Fruit fly (Drosophila melanogaster): ENCODE measurements around the gene CG18088.

CG18088 gene

dm6 chr2L:8940680-8941079 lies 26.7 kb upstream of the CG18088 start:
- TF ChIP-seq sisA (GFP tag; IDR thresholded peaks at IDR 0.05) (no peak), tup (GFP tag; optimal IDR thresholded peaks at IDR 0.05) (no peak), CG18262 (tag; optimal IDR thresholded peaks at IDR 0.05) (no peak), Nf-YC (tag; optimal IDR thresholded peaks at IDR 0.05) (no peak), Dref (GFP tag; IDR thresholded peaks at IDR 0.05) (no peak), GATAe (GFP tag; conservative IDR thresholded peaks at IDR 0.05) (no peak), grn (GFP tag; optimal IDR thresholded peaks at IDR 0.05) (peak; percentile 42), NK7.1 (GFP tag; optimal IDR thresholded peaks at IDR 0.05) (no peak), hbn (GFP tag; IDR thresholded peaks at IDR 0.05; ENCODE audit: partially characterized antibody) (no peak), Rx (GFP tag; IDR thresholded peaks at IDR 0.05) (no peak), Lhr (GFP tag; optimal IDR thresholded peaks at IDR 0.05) (no peak), CG34376 (GFP tag; optimal IDR thresholded peaks at IDR 0.05) (peak; percentile 8), Oaz (GFP tag; IDR thresholded peaks at IDR 0.05) (no peak), Neu2 (GFP tag; optimal IDR thresholded peaks at IDR 0.05; ENCODE audit: borderline replicate concordance) (no peak), unpg (GFP tag; optimal IDR thresholded peaks at IDR 0.05) (no peak), CG3281 (GFP tag; optimal IDR thresholded peaks at IDR 0.05) (no peak), CG7357 (GFP tag; IDR thresholded peaks at IDR 0.05) (no peak), Dbx (GFP tag; IDR thresholded peaks at IDR 0.05) (no peak), wdn (GFP tag; IDR thresholded peaks at IDR 0.05) (no peak), sug (tag; optimal IDR thresholded peaks at IDR 0.05) (peak; percentile 77), CG17568 (GFP tag; optimal IDR thresholded peaks at IDR 0.05) (no peak), gsb-n (tag; optimal IDR thresholded peaks at IDR 0.05) (no peak), CG18619 (GFP tag; optimal IDR thresholded peaks at IDR 0.05) (no peak), CG2678 (tag; optimal IDR thresholded peaks at IDR 0.05) (peak; percentile 6), ATbp (GFP tag; optimal IDR thresholded peaks at IDR 0.05) (no peak), Awh (GFP tag; IDR thresholded peaks at IDR 0.05) (no peak), CG15073 (GFP tag; optimal IDR thresholded peaks at IDR 0.05) (no peak), CG7963 (GFP tag; IDR thresholded peaks at IDR 0.05; ENCODE audit: partially characterized antibody) (no peak), exex (tag; optimal IDR thresholded peaks at IDR 0.05) (peak; percentile 90)

dm6 chr2L:8941736-8942337 lies 25.5 kb upstream of the CG18088 start, which contains the start of gene Argl:
TSS of gene Argl (minus strand) at chr2L:8942105.
- TF ChIP-seq CG18599 (GFP tag; optimal IDR thresholded peaks at IDR 0.05) = peak; percentile 26
- peak; percentile 17 for TF ChIP-seq CG15269 (tag; optimal IDR thresholded peaks at IDR 0.05)
- TF ChIP-seq da (GFP tag; optimal IDR thresholded peaks at IDR 0.05) = no peak
- TF ChIP-seq row (GFP tag; IDR thresholded peaks at IDR 0.05) = peak; percentile 31; the same call in 1 of the 3 replicates
- peak; percentile 73 for TF ChIP-seq exex (tag; optimal IDR thresholded peaks at IDR 0.05)
- TF ChIP-seq grau (tag; optimal IDR thresholded peaks at IDR 0.05) = peak; percentile 27
- TF ChIP-seq lab (GFP tag; optimal IDR thresholded peaks at IDR 0.05) = peak; percentile 19
- TF ChIP-seq E2f1 (GFP tag; IDR thresholded peaks at IDR 0.05) = no peak
- TF ChIP-seq CG3281 (GFP tag; optimal IDR thresholded peaks at IDR 0.05) = peak; percentile 21
- TF ChIP-seq D (optimal IDR thresholded peaks at IDR 0.05) = no peak
- no peak for TF ChIP-seq D (GFP tag; optimal IDR thresholded peaks at IDR 0.05)
- no peak for TF ChIP-seq CG4360 (GFP tag; IDR thresholded peaks at IDR 0.05)
- TF ChIP-seq CG14965 (GFP tag; optimal IDR thresholded peaks at IDR 0.05; ENCODE audit: borderline replicate concordance) = no peak
- no peak for TF ChIP-seq NFAT (GFP tag; IDR thresholded peaks at IDR 0.05)
- no peak for TF ChIP-seq peb (GFP tag; IDR thresholded peaks at IDR 0.05)
- TF ChIP-seq pho (GFP tag; optimal IDR thresholded peaks at IDR 0.05) = no peak
- peak; percentile 54 for TF ChIP-seq sug (tag; optimal IDR thresholded peaks at IDR 0.05)
- TF ChIP-seq Usf (GFP tag; optimal IDR thresholded peaks at IDR 0.05) = no peak
- TF ChIP-seq grn (GFP tag; optimal IDR thresholded peaks at IDR 0.05) = peak; percentile 42
- TF ChIP-seq Meics (GFP tag; optimal IDR thresholded peaks at IDR 0.05) = no peak
- no peak for TF ChIP-seq nom (GFP tag; optimal IDR thresholded peaks at IDR 0.05)
- TF ChIP-seq jigr1 (GFP tag; IDR thresholded peaks at IDR 0.05) = no peak
- peak; percentile 74 for TF ChIP-seq CG34376 (GFP tag; optimal IDR thresholded peaks at IDR 0.05)
- TF ChIP-seq CG11504 (tag; optimal IDR thresholded peaks at IDR 0.05) = peak; percentile 5
- TF ChIP-seq Hand (GFP tag; optimal IDR thresholded peaks at IDR 0.05) = peak; percentile 19
- TF ChIP-seq CG6765 (GFP tag; optimal IDR thresholded peaks at IDR 0.05) = peak; percentile 12

Measured in whole organism, embryonic.